Worm (Caenorhabditis elegans) whole organism, midembryonic: ENCODE measurements around the gene sdz-28.

ENCODE experiments used
- T22C8.4 ChIP-seq: fragments of 200-800 bp; sonication (Bioruptor generic); IDR thresholded peaks from 2 replicates; pipeline ENCODE4 v1.3.6; 2022; ENCODE audit warnings: missing genetic modification characterization, missing compliant biosample characterization
- cog-1 ChIP-seq: sonication (generic microtip); optimal IDR thresholded peaks from 2 replicates; lab custom pipeline; 2016; ENCODE audit warnings: missing genetic modification characterization, missing compliant biosample characterization
- flt-1 ChIP-seq: fragments of 200-800 bp; sonication (Bioruptor generic); IDR thresholded peaks from 2 replicates; pipeline ENCODE4 v1.3.6; 2022; ENCODE audit warnings: missing genetic modification characterization, missing compliant biosample characterization
- klf-2 ChIP-seq: fragments of 200-800 bp; sonication (Bioruptor generic); conservative IDR thresholded peaks from 2 replicates; pipeline ENCODE4 v1.3.6; 2022; ENCODE audit warnings: missing genetic modification reagents, missing genetic modification characterization, missing compliant biosample characterization
- med-1 ChIP-seq: sonication (generic microtip); optimal IDR thresholded peaks from 2 replicates; lab custom pipeline; 2017; ENCODE audit warnings: missing genetic modification characterization, mild to moderate bottlenecking, missing compliant biosample characterization, antibody characterized with exemption, missing genetic modification reagents; ENCODE audit not compliant: insufficient read depth
- ref-1 ChIP-seq: fragments of 200-800 bp; sonication (Bioruptor generic); conservative IDR thresholded peaks from 2 replicates; pipeline ENCODE4 v1.3.6; 2022; ENCODE audit warnings: missing genetic modification reagents, missing genetic modification characterization, missing compliant biosample characterization
- tab-1 ChIP-seq: fragments of 200-800 bp; sonication (Bioruptor generic); IDR thresholded peaks from 2 replicates; pipeline ENCODE4 v1.3.6; 2022; ENCODE audit warnings: missing genetic modification characterization, missing compliant biosample characterization
- ztf-23 ChIP-seq: fragments of 200-800 bp; sonication (Bioruptor generic); IDR thresholded peaks from 2 replicates; pipeline ENCODE4 v1.3.6; 2022; ENCODE audit warnings: missing genetic modification reagents, missing genetic modification characterization, missing compliant biosample characterization
- ztf-29 ChIP-seq: fragments of 200-800 bp; sonication (Bioruptor generic); IDR thresholded peaks from 2 replicates; pipeline ENCODE4 v1.3.6; 2022; ENCODE audit warnings: missing genetic modification reagents, missing genetic modification characterization, missing compliant biosample characterization

The sdz-28 gene

DNA sequence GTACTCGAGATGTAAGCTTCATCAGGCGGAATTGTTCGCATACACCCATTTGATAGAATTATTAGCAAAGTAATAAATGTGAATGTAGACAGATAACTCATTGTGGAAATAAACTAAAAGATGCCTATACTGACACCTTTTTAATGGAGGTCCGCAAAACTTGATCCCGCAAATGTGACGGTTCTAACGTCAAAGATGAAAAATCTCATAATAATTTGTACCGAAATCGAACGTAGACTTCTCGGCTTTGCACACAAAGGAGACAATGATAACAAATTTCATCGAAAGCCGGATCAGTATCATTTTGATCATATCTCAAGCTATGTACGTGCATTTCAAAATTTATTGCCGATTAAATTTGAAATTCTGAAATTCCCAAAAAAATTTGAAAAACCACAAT, 22.6 kb upstream of the sdz-28 start, which contains the start of gene R52.4:
Gene R52.4 (minus strand): TSS at position 101 of the 400 bp plus-strand sequence.
- no peak for TF ChIP-seq T22C8.4
- no peak for TF ChIP-seq ztf-29
- no peak for TF ChIP-seq flt-1 (GFP tag; lab: Robert Waterston, UW)
- TF ChIP-seq ref-1: no peak
- TF ChIP-seq tab-1 (GFP tag; lab: Robert Waterston, UW): no peak
- TF ChIP-seq ztf-23 (GFP tag; lab: Robert Waterston, UW): no peak
- TF ChIP-seq cog-1 (tag; lab: Kevin White, UChicago): no peak
- TF ChIP-seq med-1: no peak

DNA sequence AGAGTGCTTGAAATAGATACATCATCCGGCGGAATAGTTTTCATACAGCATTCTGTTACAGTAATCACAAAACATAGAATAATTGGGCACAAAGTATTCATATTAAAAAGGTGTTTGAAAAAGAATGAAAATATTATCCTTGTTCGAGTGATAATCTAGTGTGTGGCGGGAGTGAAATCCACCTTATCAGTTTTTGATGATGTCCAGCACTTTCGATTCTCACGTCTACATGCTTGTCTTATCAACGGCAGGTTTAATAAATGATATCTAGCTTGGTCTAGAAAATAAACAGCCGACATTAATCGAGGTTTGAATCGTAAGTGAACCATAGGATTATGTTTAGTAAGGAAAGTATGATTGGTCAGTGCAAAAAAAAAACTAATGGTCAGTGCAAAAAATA, 20.9 kb upstream of the sdz-28 start, which contains the start of gene R52.5:
Gene R52.5 (minus strand): TSS at position 101 of the 400 bp plus-strand sequence.
- TF ChIP-seq ztf-29 (no peak), ref-1 (no peak), tab-1 (GFP tag; lab: Robert Waterston, UW) (no peak), flt-1 (GFP tag; lab: Robert Waterston, UW) (no peak), ztf-23 (GFP tag; lab: Robert Waterston, UW) (no peak), klf-2 (no peak), T22C8.4 (no peak), med-1 (no peak)

ce11 chrII:2112948-2113347, 17.9 kb upstream of the sdz-28 start, which contains the start of gene R52.6:
Gene R52.6 (minus strand): TSS chrII:2113048.
- no peak for TF ChIP-seq med-1
- TF ChIP-seq klf-2: no peak
- no peak for TF ChIP-seq ztf-29
- TF ChIP-seq tab-1 (GFP tag; lab: Robert Waterston, UW): no peak
- no peak for TF ChIP-seq cog-1 (tag; lab: Kevin White, UChicago)
- no peak for TF ChIP-seq T22C8.4
- TF ChIP-seq flt-1 (GFP tag; lab: Robert Waterston, UW): no peak

- no peak for TF ChIP-seq med-1
- TF ChIP-seq cog-1 (tag; lab: Kevin White, UChicago): no peak
- TF ChIP-seq flt-1 (GFP tag; lab: Robert Waterston, UW): no peak
- TF ChIP-seq ztf-23 (GFP tag; lab: Robert Waterston, UW): no peak
Measured at ce11 chrII:2114488-2114887, 16.4 kb upstream of the sdz-28 start.

DNA sequence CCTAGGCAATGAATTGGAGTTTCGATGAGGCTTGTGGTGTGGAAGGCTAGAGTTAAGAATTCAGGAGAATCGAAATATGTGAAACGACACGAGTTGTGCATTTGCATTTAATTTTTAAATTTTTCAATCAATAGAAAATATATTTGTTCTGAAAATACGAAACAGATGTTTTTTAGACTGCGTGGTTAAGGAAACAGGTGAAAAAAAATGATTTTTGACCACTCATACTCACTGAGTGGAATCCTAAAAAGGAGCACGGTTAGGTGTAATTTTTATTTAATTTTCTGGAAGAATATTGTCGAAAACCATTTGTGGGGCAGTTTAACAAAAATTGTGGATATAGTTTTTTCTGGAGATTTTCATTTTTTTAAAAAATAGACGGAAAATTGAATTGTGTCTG, 14.1 kb upstream of the sdz-28 start, which contains the start of gene srh-195:
Gene srh-195 (minus strand): TSS at position 101 of the 400 bp plus-strand sequence.
- no peak for TF ChIP-seq ref-1
- TF ChIP-seq T22C8.4: no peak
- no peak for TF ChIP-seq cog-1 (tag; lab: Kevin White, UChicago)
- no peak for TF ChIP-seq tab-1 (GFP tag; lab: Robert Waterston, UW)
- TF ChIP-seq ztf-29: no peak
- TF ChIP-seq med-1: no peak
- TF ChIP-seq klf-2: no peak
- TF ChIP-seq flt-1 (GFP tag; lab: Robert Waterston, UW): no peak
- TF ChIP-seq ztf-23 (GFP tag; lab: Robert Waterston, UW): no peak

DNA sequence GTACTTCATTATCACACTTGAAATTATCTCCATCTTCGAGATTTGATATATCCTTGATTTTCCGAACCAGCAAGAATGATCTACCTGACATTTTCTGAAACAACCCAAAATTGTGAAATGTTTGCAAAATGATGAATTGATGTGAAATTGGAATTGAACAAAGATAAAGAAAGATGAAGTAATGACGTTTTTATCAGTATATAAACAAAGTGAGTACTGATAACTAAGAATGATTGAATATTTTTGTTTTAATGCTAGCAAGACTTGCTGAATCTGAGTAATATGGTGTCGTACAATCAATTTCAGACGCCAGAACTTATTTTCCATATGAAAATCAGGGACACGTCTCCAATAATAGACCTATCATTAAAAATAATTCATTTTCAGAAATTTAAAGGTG, 8.8 kb upstream of the sdz-28 start, which contains the start of gene math-37:
Gene math-37 (minus strand): TSS at position 101 of the 400 bp plus-strand sequence.
- TF ChIP-seq klf-2 (no peak), med-1 (no peak), flt-1 (GFP tag; lab: Robert Waterston, UW) (no peak), ztf-29 (no peak), cog-1 (tag; lab: Kevin White, UChicago) (no peak), tab-1 (GFP tag; lab: Robert Waterston, UW) (no peak), ref-1 (no peak), T22C8.4 (no peak), ztf-23 (GFP tag; lab: Robert Waterston, UW) (no peak)

DNA sequence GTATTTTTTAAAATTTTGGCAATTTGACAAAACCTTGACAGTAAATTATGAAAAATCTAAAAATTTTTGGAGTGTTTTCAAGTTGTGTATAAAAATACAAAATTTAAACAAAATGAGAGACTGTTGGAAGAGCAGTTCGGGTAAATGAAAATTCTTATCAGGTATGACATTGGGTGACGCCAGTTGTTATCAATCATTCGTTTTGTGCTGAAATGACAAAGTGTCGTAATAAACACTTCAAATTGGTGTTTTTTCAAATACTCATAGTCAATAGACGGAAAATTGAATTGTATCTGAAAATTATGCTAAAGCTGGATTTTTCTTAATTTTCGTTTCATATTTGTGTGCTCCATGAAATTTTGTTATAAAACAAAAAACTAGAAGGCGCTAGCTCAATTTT, 8.1 kb upstream of the sdz-28 start:
- no peak for TF ChIP-seq tab-1 (GFP tag; lab: Robert Waterston, UW)

ce11 chrII:2135604-2136003, 4.7 kb downstream of the sdz-28 start, which contains the start of gene hpo-7:
Gene hpo-7 (minus strand): TSS chrII:2135704.
- TF ChIP-seq flt-1 (GFP tag; lab: Robert Waterston, UW): no peak
- TF ChIP-seq T22C8.4: no peak
- TF ChIP-seq tab-1 (GFP tag; lab: Robert Waterston, UW): no peak
- TF ChIP-seq ztf-23 (GFP tag; lab: Robert Waterston, UW): no peak
- no peak for TF ChIP-seq klf-2
- no peak for TF ChIP-seq ztf-29
- no peak for TF ChIP-seq ref-1
- TF ChIP-seq med-1: no peak
- no peak for TF ChIP-seq cog-1 (tag; lab: Kevin White, UChicago)

ce11 chrII:2137235-2137634, 6.4 kb downstream of the sdz-28 start, which contains the start of gene C40A11.4:
Gene C40A11.4 (plus strand): TSS chrII:2137422.
- TF ChIP-seq ztf-23 (GFP tag; lab: Robert Waterston, UW): no peak
- peak; percentile 32; the same call in 1 of the 2 replicates for TF ChIP-seq T22C8.4

DNA sequence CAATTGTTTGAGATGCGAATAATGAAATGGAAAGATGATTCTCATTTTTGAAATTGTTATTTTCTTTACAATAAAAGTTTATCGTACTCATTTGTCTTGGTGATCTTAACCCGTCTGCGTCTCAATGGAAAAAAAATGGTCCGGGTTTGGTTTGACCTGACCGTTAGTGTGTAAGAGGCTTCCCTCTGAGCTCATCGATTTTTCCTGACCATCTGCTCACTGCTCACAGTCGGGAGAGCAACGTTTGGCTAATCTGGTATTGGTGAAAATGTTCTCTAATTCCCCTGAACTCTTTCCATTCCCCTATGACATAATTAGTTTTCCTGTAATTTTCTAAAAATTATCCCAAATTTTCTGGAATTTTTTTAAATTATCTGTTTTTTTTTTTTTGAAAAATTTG, 8.0 kb downstream of the sdz-28 start:
- TF ChIP-seq ztf-23 (GFP tag; lab: Robert Waterston, UW) (no peak), T22C8.4 (no peak), tab-1 (GFP tag; lab: Robert Waterston, UW) (no peak), ztf-29 (no peak), cog-1 (tag; lab: Kevin White, UChicago) (no peak), flt-1 (GFP tag; lab: Robert Waterston, UW) (no peak), ref-1 (no peak), klf-2 (no peak), med-1 (no peak)

ce11 chrII:2140817-2141216, 9.9 kb downstream of the sdz-28 start, which contains the start of gene C40A11.3:
Gene C40A11.3 (plus strand): TSS chrII:2141117.
- TF ChIP-seq ztf-23 (GFP tag; lab: Robert Waterston, UW) (no peak), flt-1 (GFP tag; lab: Robert Waterston, UW) (no peak), klf-2 (no peak), cog-1 (tag; lab: Kevin White, UChicago) (no peak), ztf-29 (no peak), tab-1 (GFP tag; lab: Robert Waterston, UW) (no peak), T22C8.4 (no peak), ref-1 (no peak), med-1 (no peak)
